Worm (Caenorhabditis elegans): Measurements from ENCODE around the gene F36G9.3.
"Not testable (repeated sequence)": the region's sequence is repeated elsewhere in the genome, so short reads cannot be mapped to it uniquely, and the experiment has no call there.

F36G9.3 gene

ce11 chrV:15988074-15988473 is 30.9 kb downstream of the F36G9.3 start, which contains the start of gene F36G9.15:
F36G9.15 (minus strand) TSS chrV:15988174.
- TF ChIP-seq ceh-24 (tag; optimal IDR thresholded peaks at IDR 0.05) (no peak), ttx-3 (tag; optimal IDR thresholded peaks at IDR 0.05) (no peak), pros-1 (tag; optimal IDR thresholded peaks at IDR 0.05) (no peak), K09A11.1 (tag; optimal IDR thresholded peaks at IDR 0.05; ENCODE audit: insufficient read depth) (no peak), C38D4.7 (GFP tag; optimal IDR thresholded peaks at IDR 0.05) (no peak), ceh-6 (GFP tag; optimal IDR thresholded peaks at IDR 0.05) (no peak)

ce11 chrV:15991850-15992249 is 34.7 kb downstream of the F36G9.3 start, which contains the start of gene C06C6.7:
C06C6.7 (plus strand) TSS chrV:15992150.
- TF ChIP-seq ref-2 (tag; optimal IDR thresholded peaks at IDR 0.05); ceh-45 (GFP tag; IDR thresholded peaks at IDR 0.05); ceh-48 (tag; optimal IDR thresholded peaks at IDR 0.05): not testable (repeated sequence)

ce11 chrV:15996655-15997186 is 39.5 kb downstream of the F36G9.3 start, which contains the start of the genes C06C6.9 and C06C6.8:
C06C6.9 (minus strand) TSS chrV:15996755.
C06C6.8 (plus strand) TSS chrV:15997136.
- TF ChIP-seq rnt-1 (tag; optimal IDR thresholded peaks at IDR 0.05) (no peak), nhr-11 (tag; optimal IDR thresholded peaks at IDR 0.05) (no peak), ceh-45 (GFP tag; IDR thresholded peaks at IDR 0.05) (no peak), tbx-7 (tag; optimal IDR thresholded peaks at IDR 0.05) (no peak), madf-2 (tag; optimal IDR thresholded peaks at IDR 0.05) (no peak), ztf-16 (tag; optimal IDR thresholded peaks at IDR 0.05) (no peak), unc-55 (GFP tag; optimal IDR thresholded peaks at IDR 0.05) (no peak), odd-2 (tag; optimal IDR thresholded peaks at IDR 0.05) (no peak), pqm-1 (tag; optimal IDR thresholded peaks at IDR 0.05) (no peak), ets-4 (tag; optimal IDR thresholded peaks at IDR 0.05) (no peak), unc-3 (GFP tag; conservative IDR thresholded peaks at IDR 0.05) (no peak), unc-3 (tag; optimal IDR thresholded peaks at IDR 0.05) (no peak), unc-42 (tag; optimal IDR thresholded peaks at IDR 0.05) (no peak), ahr-1 (tag; optimal IDR thresholded peaks at IDR 0.05) (no peak), pag-3 (tag; optimal IDR thresholded peaks at IDR 0.05; ENCODE audit: borderline replicate concordance) (no peak), F13H6.1 (tag; optimal IDR thresholded peaks at IDR 0.05) (no peak), Y22D7AL.16 (tag; optimal IDR thresholded peaks at IDR 0.05) (no peak), gmeb-2 (tag; optimal IDR thresholded peaks at IDR 0.05) (no peak), zip-5 (tag; optimal IDR thresholded peaks at IDR 0.05) (no peak), ceh-9 (tag; optimal IDR thresholded peaks at IDR 0.05) (no peak), C38D4.7 (GFP tag; optimal IDR thresholded peaks at IDR 0.05) (no peak)

ce11 chrV:16000433-16000832 is 43.2 kb downstream of the F36G9.3 start, which contains the start of gene nhr-50:
nhr-50 (minus strand) TSS chrV:16000631.
- TF ChIP-seq T23F11.4 (GFP tag; optimal IDR thresholded peaks at IDR 0.05), result no peak
- peak; percentile 15 for TF ChIP-seq hlh-30 (tag; optimal IDR thresholded peaks at IDR 0.05; ENCODE audit: insufficient read depth)
- no peak for TF ChIP-seq ceh-48 (tag; optimal IDR thresholded peaks at IDR 0.05)

- TF ChIP-seq sdc-2 (tag; optimal IDR thresholded peaks at IDR 0.05) (no peak), eyg-1 (tag; optimal IDR thresholded peaks at IDR 0.05) (no peak), fkh-10 (GFP tag; optimal IDR thresholded peaks at IDR 0.05) (no peak), unc-42 (tag; optimal IDR thresholded peaks at IDR 0.05) (no peak), unc-55 (GFP tag; optimal IDR thresholded peaks at IDR 0.05) (no peak), ceh-14 (tag; optimal IDR thresholded peaks at IDR 0.05) (no peak), ceh-6 (GFP tag; optimal IDR thresholded peaks at IDR 0.05) (no peak), zip-5 (tag; optimal IDR thresholded peaks at IDR 0.05) (no peak), unc-86 (tag; optimal IDR thresholded peaks at IDR 0.05) (no peak), F13H6.1 (tag; optimal IDR thresholded peaks at IDR 0.05) (no peak)
Observed at ce11 chrV:16002288-16002687, 45.1 kb downstream of the F36G9.3 start, which contains the start of gene nhr-63. nhr-63 (plus strand) TSS chrV:16002588.
